Fruit fly (Drosophila melanogaster) whole organism, embryonic: ENCODE data around the gene CG13995.

Experiments
- Asciz ChIP-seq: fragments of 200-800 bp; sonication (Bioruptor generic); optimal IDR thresholded peaks from 2 replicates; lab custom pipeline; 2017; ENCODE audit warnings: missing biosample characterization, mild to moderate bottlenecking, missing genetic modification characterization, missing genetic modification reagents
- B-H2 ChIP-seq: fragments of 200-800 bp; sonication (Bioruptor generic); optimal IDR thresholded peaks from 2 replicates; lab custom pipeline; 2018; ENCODE audit warnings: missing biosample characterization, mild to moderate bottlenecking, missing genetic modification characterization
- Bgb ChIP-seq: fragments of 200-800 bp; sonication (Bioruptor generic); IDR thresholded peaks from 2 replicates; pipeline ENCODE4 v1.3.6; 2022; ENCODE audit warnings: missing biosample characterization, missing genetic modification characterization; ENCODE audit not compliant: partially characterized antibody
- CG12071 ChIP-seq: fragments of 200-800 bp; sonication (Bioruptor generic); optimal IDR thresholded peaks from 3 replicates; lab custom pipeline; 2018; ENCODE audit warnings: missing biosample characterization, mild to moderate bottlenecking, missing genetic modification characterization
- CG12659 ChIP-seq: fragments of 200-800 bp; sonication (Bioruptor generic); optimal IDR thresholded peaks from 3 replicates; lab custom pipeline; 2017; ENCODE audit warnings: mild to moderate bottlenecking, missing biosample characterization, missing genetic modification reagents, missing genetic modification characterization
- CG14860 ChIP-seq: fragments of 200-800 bp; sonication (Bioruptor generic); IDR thresholded peaks from 3 replicates; pipeline ENCODE4 v1.3.6; 2022; ENCODE audit warnings: missing biosample characterization, missing genetic modification characterization; ENCODE audit not compliant: partially characterized antibody
- CG1529 ChIP-seq: fragments of 200-800 bp; sonication (Bioruptor generic); optimal IDR thresholded peaks from 3 replicates; lab custom pipeline; 2018; ENCODE audit warnings: missing biosample characterization, missing genetic modification characterization
- CG1603 ChIP-seq: fragments of 200-800 bp; sonication (Bioruptor generic); optimal IDR thresholded peaks from 2 replicates; lab custom pipeline; 2019; ENCODE audit warnings: missing biosample characterization, mild to moderate bottlenecking, missing genetic modification characterization, moderate library complexity
- CG17612 ChIP-seq: fragments of 200-800 bp; sonication (Bioruptor generic); IDR thresholded peaks from 2 replicates; pipeline ENCODE4 v1.3.6; 2022; ENCODE audit warnings: missing biosample characterization, missing genetic modification characterization
- CG18262 ChIP-seq: fragments of 200-800 bp; optimal IDR thresholded peaks from 3 replicates; lab custom pipeline; 2019; ENCODE audit warnings: missing biosample characterization, mild to moderate bottlenecking, missing genetic modification characterization, moderate library complexity
- CG2129 ChIP-seq: fragments of 200-800 bp; sonication (Bioruptor generic); IDR thresholded peaks from 2 replicates; pipeline ENCODE4 v1.3.6; 2022; ENCODE audit warnings: missing biosample characterization, missing genetic modification characterization; ENCODE audit not compliant: partially characterized antibody
- CG30020 ChIP-seq: fragments of 200-800 bp; optimal IDR thresholded peaks from 2 replicates; lab custom pipeline; 2019; ENCODE audit warnings: missing biosample characterization, mild to moderate bottlenecking, missing genetic modification characterization, moderate library complexity
- CG32767 ChIP-seq: fragments of 200-800 bp; sonication (Bioruptor generic); IDR thresholded peaks from 2 replicates; pipeline ENCODE4 v1.3.6; 2022; ENCODE audit warnings: missing biosample characterization, missing genetic modification characterization
- CG33213 ChIP-seq: fragments of 200-800 bp; sonication (Bioruptor generic); optimal IDR thresholded peaks from 3 replicates; lab custom pipeline; 2016; ENCODE audit warnings: missing biosample characterization, missing genetic modification characterization
- CG3847 ChIP-seq: fragments of 200-800 bp; sonication (Bioruptor generic); IDR thresholded peaks from 2 replicates; pipeline ENCODE4 v1.3.6; 2022; ENCODE audit warnings: missing biosample characterization, missing genetic modification characterization
- CG6175 ChIP-seq: fragments of 200-800 bp; sonication (Bioruptor generic); IDR thresholded peaks from 3 replicates; pipeline ENCODE4 v1.3.6; 2022; ENCODE audit warnings: missing biosample characterization, missing genetic modification characterization
- CG7556 ChIP-seq: fragments of 200-800 bp; sonication (Bioruptor generic); optimal IDR thresholded peaks from 2 replicates; lab custom pipeline; 2017; ENCODE audit warnings: missing biosample characterization, mild to moderate bottlenecking, missing genetic modification characterization
- CG7839 ChIP-seq: fragments of 200-800 bp; sonication (Bioruptor generic); optimal IDR thresholded peaks from 3 replicates; lab custom pipeline; 2018; ENCODE audit warnings: missing biosample characterization, mild to moderate bottlenecking, missing genetic modification characterization, moderate library complexity
- CG8944 ChIP-seq: fragments of 200-800 bp; sonication (Bioruptor generic); optimal IDR thresholded peaks from 3 replicates; lab custom pipeline; 2016; ENCODE audit warnings: missing biosample characterization, missing genetic modification characterization
- CG9727 ChIP-seq: fragments of 200-800 bp; sonication (Bioruptor generic); optimal IDR thresholded peaks from 3 replicates; lab custom pipeline; 2017; ENCODE audit warnings: missing biosample characterization, mild to moderate bottlenecking, missing genetic modification characterization
- CG9932 ChIP-seq: fragments of 200-800 bp; sonication (Bioruptor generic); IDR thresholded peaks from 2 replicates; pipeline ENCODE4 v1.3.6; 2022; ENCODE audit warnings: missing biosample characterization, missing genetic modification characterization
- CoRest ChIP-seq: fragments of 200-800 bp; sonication (Bioruptor generic); optimal IDR thresholded peaks from 3 replicates; lab custom pipeline; 2018; ENCODE audit warnings: missing biosample characterization, mild to moderate bottlenecking, missing genetic modification characterization, moderate library complexity
- Dbx ChIP-seq: fragments of 200-800 bp; sonication (Bioruptor generic); IDR thresholded peaks from 3 replicates; pipeline ENCODE4 v1.3.6; 2022; ENCODE audit warnings: missing biosample characterization, missing genetic modification characterization
- Doc2 ChIP-seq: fragments of 200-800 bp; sonication (Bioruptor generic); IDR thresholded peaks from 2 replicates; pipeline ENCODE4 v1.3.6; 2022; ENCODE audit warnings: missing biosample characterization, missing genetic modification characterization
- Dp ChIP-seq: fragments of 200-800 bp; sonication (Bioruptor generic); optimal IDR thresholded peaks from 2 replicates; lab custom pipeline; 2018; ENCODE audit warnings: missing biosample characterization, mild to moderate bottlenecking, missing genetic modification characterization, moderate library complexity
- Dref ChIP-seq: fragments of 200-800 bp; sonication (Bioruptor generic); IDR thresholded peaks from 2 replicates; pipeline ENCODE4 v1.3.6; 2022; ENCODE audit warnings: missing biosample characterization, missing genetic modification characterization
- MBD-R2 ChIP-seq: fragments of 200-800 bp; sonication (Bioruptor generic); IDR thresholded peaks from 2 replicates; pipeline ENCODE4 v1.3.6; 2022; ENCODE audit warnings: missing biosample characterization, missing genetic modification characterization
- Mad ChIP-seq: fragments of 200-800 bp; sonication (Bioruptor generic); optimal IDR thresholded peaks from 2 replicates; lab custom pipeline; 2016; ENCODE audit warnings: missing biosample characterization, missing genetic modification characterization
- Opbp ChIP-seq: fragments of 200-800 bp; sonication (Bioruptor generic); IDR thresholded peaks from 3 replicates; pipeline ENCODE4 v1.3.6; 2022; ENCODE audit warnings: missing biosample characterization, missing genetic modification characterization; ENCODE audit not compliant: partially characterized antibody
- Ravus ChIP-seq: fragments of 200-800 bp; sonication (Bioruptor generic); IDR thresholded peaks from 2 replicates; pipeline ENCODE4 v1.3.6; 2022; ENCODE audit warnings: missing biosample characterization, missing genetic modification characterization
- Scr ChIP-seq: fragments of 200-800 bp; sonication (Bioruptor generic); IDR thresholded peaks from 2 replicates; pipeline ENCODE4 v1.3.6; 2022; ENCODE audit warnings: missing biosample characterization, missing genetic modification characterization; ENCODE audit not compliant: partially characterized antibody
- Spps ChIP-seq: fragments of 200-800 bp; sonication (Bioruptor generic); optimal IDR thresholded peaks from 2 replicates; lab custom pipeline; 2018; ENCODE audit warnings: missing biosample characterization, mild to moderate bottlenecking, missing genetic modification characterization
- amos ChIP-seq: fragments of 200-800 bp; sonication (Bioruptor generic); IDR thresholded peaks from 2 replicates; pipeline ENCODE4 v1.3.6; 2022; ENCODE audit warnings: missing biosample characterization, missing genetic modification characterization; ENCODE audit not compliant: partially characterized antibody
- bbx ChIP-seq: fragments of 200-800 bp; sonication (Bioruptor generic); IDR thresholded peaks from 2 replicates; pipeline ENCODE4 v1.3.6; 2022; ENCODE audit warnings: missing biosample characterization, missing genetic modification characterization; ENCODE audit not compliant: partially characterized antibody
- crp ChIP-seq, 2 experiments: fragments of 200-800 bp; sonication (Bioruptor generic); optimal IDR thresholded peaks; 2 replicates in 1 of 2; 3 replicates in 1 of 2; lab custom pipeline; 2017; ENCODE audit warnings: missing biosample characterization in 2 of 2, missing genetic modification characterization in 2 of 2, mild to moderate bottlenecking in 1 of 2, moderate library complexity in 1 of 2
- dmrt11E ChIP-seq: fragments of 200-800 bp; sonication (Bioruptor generic); optimal IDR thresholded peaks from 3 replicates; lab custom pipeline; 2018; ENCODE audit warnings: missing biosample characterization, mild to moderate bottlenecking, missing genetic modification characterization, moderate library complexity
- fd96Cb ChIP-seq: fragments of 200-800 bp; sonication (Bioruptor generic); optimal IDR thresholded peaks from 2 replicates; lab custom pipeline; 2018; ENCODE audit warnings: missing biosample characterization, mild to moderate bottlenecking, missing genetic modification characterization, moderate library complexity
- gfzf ChIP-seq: fragments of 200-800 bp; sonication (Bioruptor generic); optimal IDR thresholded peaks from 2 replicates; lab custom pipeline; 2016; ENCODE audit warnings: missing biosample characterization, mild to moderate bottlenecking, missing genetic modification characterization, moderate library complexity
- gro ChIP-seq: fragments of 200-800 bp; sonication (Bioruptor generic); optimal IDR thresholded peaks from 2 replicates; lab custom pipeline; 2016; ENCODE audit warnings: missing biosample characterization, missing genetic modification characterization
- hbn ChIP-seq: fragments of 200-800 bp; sonication (Bioruptor generic); IDR thresholded peaks from 2 replicates; pipeline ENCODE4 v1.3.6; 2022; ENCODE audit warnings: missing biosample characterization, missing genetic modification characterization; ENCODE audit not compliant: partially characterized antibody
- nom ChIP-seq: fragments of 200-800 bp; sonication (Bioruptor generic); optimal IDR thresholded peaks from 2 replicates; lab custom pipeline; 2017; ENCODE audit warnings: missing biosample characterization, missing genetic modification characterization, mild to moderate bottlenecking, moderate library complexity, missing genetic modification reagents
- pb ChIP-seq: fragments of 200-800 bp; sonication (Bioruptor generic); optimal IDR thresholded peaks from 3 replicates; lab custom pipeline; 2016; ENCODE audit warnings: missing biosample characterization, missing genetic modification characterization
- row ChIP-seq: fragments of 200-800 bp; sonication (Bioruptor generic); IDR thresholded peaks from 3 replicates; pipeline ENCODE4 v1.3.6; 2022; ENCODE audit warnings: missing biosample characterization, missing genetic modification characterization
- scrt ChIP-seq: fragments of 200-800 bp; sonication (Bioruptor generic); optimal IDR thresholded peaks from 2 replicates; lab custom pipeline; 2018; ENCODE audit warnings: missing biosample characterization, mild to moderate bottlenecking, missing genetic modification characterization, moderate library complexity
- tin ChIP-seq: fragments of 200-800 bp; sonication (Bioruptor generic); optimal IDR thresholded peaks from 3 replicates; lab custom pipeline; 2016; ENCODE audit warnings: missing biosample characterization, missing genetic modification characterization
- unpg ChIP-seq: fragments of 200-800 bp; sonication (Bioruptor generic); optimal IDR thresholded peaks from 3 replicates; lab custom pipeline; 2018; ENCODE audit warnings: missing biosample characterization, mild to moderate bottlenecking, missing genetic modification characterization, moderate library complexity
- usp ChIP-seq: fragments of >200 bp; optimal IDR thresholded peaks from 2 replicates; lab custom pipeline; 2017; ENCODE audit warnings: missing biosample characterization, missing genetic modification characterization
- zen ChIP-seq: fragments of 200-800 bp; sonication (Bioruptor generic); optimal IDR thresholded peaks from 3 replicates; lab custom pipeline; 2018; ENCODE audit warnings: missing biosample characterization, mild to moderate bottlenecking, missing genetic modification characterization, moderate library complexity

CG13995 gene

DNA sequence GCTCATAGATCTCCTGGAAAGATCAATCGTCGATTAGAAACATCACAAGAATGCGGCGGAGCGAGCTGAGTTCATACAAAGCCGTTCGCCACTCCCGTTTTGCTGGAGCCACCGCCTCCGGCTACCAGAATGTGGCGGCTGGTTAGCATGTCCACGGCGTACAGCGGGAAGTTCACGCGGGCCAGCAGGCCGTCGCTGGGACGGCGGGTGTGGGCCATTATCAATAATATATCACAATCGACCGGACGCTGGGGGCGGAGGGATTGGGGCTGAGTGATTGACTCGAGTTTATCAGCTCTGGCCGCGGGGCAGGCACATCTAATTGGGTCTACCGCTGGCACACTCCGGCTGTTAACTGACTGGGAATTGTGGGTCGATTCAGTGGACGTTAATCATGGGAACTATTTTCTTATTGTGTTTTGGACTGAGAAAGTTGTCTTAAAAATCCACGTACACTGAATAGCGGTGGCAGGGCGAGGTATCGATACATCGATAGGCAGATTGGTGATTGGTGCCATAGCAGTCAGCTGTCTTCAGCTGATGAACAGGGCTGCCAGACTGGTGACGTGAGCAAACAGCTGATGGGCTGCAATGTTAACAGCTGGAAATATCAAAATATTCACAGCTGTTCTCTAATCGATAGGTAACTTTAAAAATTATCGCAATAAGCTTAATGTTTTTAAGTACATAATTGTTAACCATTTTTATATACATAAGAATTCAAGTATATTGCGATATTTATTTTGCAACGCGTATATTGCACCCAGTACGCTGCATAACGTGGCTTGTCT, 44.6 kb downstream of the CG13995 start, which contains the start of gene CG9175 (continued):
- TF ChIP-seq gfzf (GFP tag; lab: Kevin White, UChicago) (peak; percentile 41), Spps (tag; lab: Kevin White, UChicago) (peak; percentile 7), bbx (peak; percentile 97), CG12659 (GFP tag; lab: Kevin White, UChicago) (peak; percentile 88), Dp (peak; percentile 61), Doc2 (GFP tag; lab: Robert Waterston, UW) (no peak), Asciz (no peak), CG7839 (tag; lab: Kevin White, UChicago) (peak; percentile 29), CG3847 (GFP tag; lab: Robert Waterston, UW) (peak; percentile 84), nom (GFP tag; lab: Kevin White, UChicago) (no peak), zen (tag; lab: Kevin White, UChicago) (peak; percentile 63), pb (GFP tag; lab: Kevin White, UChicago) (peak; percentile 7), unpg (GFP tag; lab: Kevin White, UChicago) (peak; percentile 20), usp (GFP tag; lab: Kevin White, UChicago) (no peak), amos (peak; percentile 98), Bgb (GFP tag; lab: Robert Waterston, UW) (peak; percentile 98), CG2129 (GFP tag; lab: Robert Waterston, UW) (peak; percentile 89), Opbp (GFP tag; lab: Robert Waterston, UW) (peak; percentile 97), Scr (GFP tag; lab: Robert Waterston, UW) (peak; percentile 93), CG18262 (tag; lab: Kevin White, UChicago) (peak; percentile 22), MBD-R2 (GFP tag; lab: Robert Waterston, UW) (peak; percentile 98), CG9727 (peak; percentile 38), Ravus (GFP tag; lab: Robert Waterston, UW) (no peak), Dref (GFP tag; lab: Robert Waterston, UW) (peak; percentile 100), CG32767 (no peak), CG9932 (GFP tag; lab: Robert Waterston, UW) (peak; percentile 72), CG1529 (no peak), CG17612 (no peak), crp (GFP tag; optimal IDR thresholded peaks at IDR 0.05; lab: Kevin White, UChicago) (peak; percentile 100), scrt (GFP tag; lab: Kevin White, UChicago) (no peak), Mad (GFP tag; lab: Kevin White, UChicago) (peak; percentile 30), CG33213 (GFP tag; lab: Kevin White, UChicago) (peak; percentile 70), CG8944 (GFP tag; lab: Kevin White, UChicago) (no peak), Dbx (GFP tag; lab: Robert Waterston, UW) (peak; percentile 56; the same call in 2 of the 3 replicates), tin (GFP tag; lab: Kevin White, UChicago) (peak; percentile 33), CG12071 (peak; percentile 18), B-H2 (GFP tag; lab: Kevin White, UChicago) (peak; percentile 65), CG1603 (tag; lab: Kevin White, UChicago) (peak; percentile 90), CoRest (tag; lab: Kevin White, UChicago) (peak; percentile 33), CG14860 (GFP tag; lab: Robert Waterston, UW) (peak; percentile 87), fd96Cb (tag; lab: Kevin White, UChicago) (no peak), dmrt11E (tag; lab: Kevin White, UChicago) (peak; percentile 19), CG7556 (GFP tag; lab: Kevin White, UChicago) (peak; percentile 2), CG30020 (peak; percentile 33), row (GFP tag; lab: Robert Waterston, UW) (peak; percentile 83), CG6175 (no peak), gro (peak; percentile 83), hbn (peak; percentile 98)
